Fruit fly (Drosophila melanogaster) whole organism, embryonic: Measurements from ENCODE around the gene CG10874.

Experiments
- Blimp-1 ChIP-seq: fragments of 200-800 bp; sonication (Bioruptor generic); optimal IDR thresholded peaks from 3 replicates; lab custom pipeline; 2018; ENCODE audit warnings: missing biosample characterization, missing genetic modification characterization, mild to moderate bottlenecking, moderate library complexity, missing genetic modification reagents
- CG12219 ChIP-seq: fragments of 200-800 bp; sonication (Bioruptor generic); optimal IDR thresholded peaks from 3 replicates; lab custom pipeline; 2018; ENCODE audit warnings: missing biosample characterization, mild to moderate bottlenecking, missing genetic modification characterization
- CG14965 ChIP-seq: fragments of 200-800 bp; sonication (Bioruptor generic); optimal IDR thresholded peaks from 2 replicates; lab custom pipeline; 2016; ENCODE audit warnings: missing biosample characterization, missing genetic modification characterization, borderline replicate concordance
- CG17568 ChIP-seq: fragments of 200-800 bp; sonication (Bioruptor generic); optimal IDR thresholded peaks from 2 replicates; lab custom pipeline; 2018; ENCODE audit warnings: missing biosample characterization, mild to moderate bottlenecking, missing genetic modification characterization, moderate library complexity
- CG18619 ChIP-seq: fragments of 200-800 bp; sonication (Bioruptor generic); optimal IDR thresholded peaks from 3 replicates; lab custom pipeline; 2017; ENCODE audit warnings: missing biosample characterization, mild to moderate bottlenecking, missing genetic modification characterization
- CG2116 ChIP-seq: fragments of 200-800 bp; sonication (Bioruptor generic); optimal IDR thresholded peaks from 3 replicates; lab custom pipeline; 2018; ENCODE audit warnings: missing biosample characterization, mild to moderate bottlenecking, missing genetic modification characterization
- CG3281 ChIP-seq: fragments of 200-800 bp; sonication (Bioruptor generic); optimal IDR thresholded peaks from 3 replicates; lab custom pipeline; 2017; ENCODE audit warnings: missing biosample characterization, mild to moderate bottlenecking, missing genetic modification characterization
- CG34224 ChIP-seq: fragments of 200-800 bp; sonication (Bioruptor generic); IDR thresholded peaks from 3 replicates; pipeline ENCODE4 v1.3.6; 2022; ENCODE audit warnings: missing biosample characterization, missing genetic modification characterization; ENCODE audit not compliant: partially characterized antibody
- CG34376 ChIP-seq: fragments of 200-800 bp; sonication (Bioruptor generic); optimal IDR thresholded peaks from 2 replicates; lab custom pipeline; 2018; ENCODE audit warnings: missing biosample characterization, mild to moderate bottlenecking, missing genetic modification characterization
- CG34422 ChIP-seq: fragments of 200-800 bp; sonication (Bioruptor generic); IDR thresholded peaks from 3 replicates; pipeline ENCODE4 v1.3.6; 2022; ENCODE audit warnings: missing biosample characterization, missing genetic modification characterization
- CG4617 ChIP-seq: fragments of 200-800 bp; sonication (Bioruptor generic); optimal IDR thresholded peaks from 3 replicates; lab custom pipeline; 2016; ENCODE audit warnings: missing biosample characterization, missing genetic modification characterization, borderline replicate concordance
- CG4854 ChIP-seq: fragments of 200-800 bp; sonication (Bioruptor generic); optimal IDR thresholded peaks from 2 replicates; lab custom pipeline; 2016; ENCODE audit warnings: missing biosample characterization, missing genetic modification characterization, inconsistent platforms
- CG5180 ChIP-seq: fragments of 200-800 bp; sonication (Bioruptor generic); optimal IDR thresholded peaks from 3 replicates; lab custom pipeline; 2017; ENCODE audit warnings: missing biosample characterization, missing genetic modification characterization, mild to moderate bottlenecking, moderate library complexity, missing genetic modification reagents
- CG9215 ChIP-seq: fragments of 200-800 bp; sonication (Bioruptor generic); IDR thresholded peaks from 2 replicates; pipeline ENCODE4 v1.3.6; 2022; ENCODE audit warnings: missing biosample characterization, missing genetic modification characterization
- Eip74EF ChIP-seq, 2 experiments: fragments of 200-800 bp in 1 of 2; fragments of >200 bp in 1 of 2; sonication (Bioruptor generic) in 1 of 2; optimal IDR thresholded peaks; 2 replicates each; lab custom pipeline; 2017 to 2019; ENCODE audit warnings: missing biosample characterization in 2 of 2, missing genetic modification characterization in 2 of 2, mild to moderate bottlenecking in 1 of 2, moderate library complexity in 1 of 2
- H2.0 ChIP-seq: fragments of 200-800 bp; sonication (Bioruptor generic); IDR thresholded peaks from 2 replicates; pipeline ENCODE4 v1.3.6; 2022; ENCODE audit warnings: missing biosample characterization, missing genetic modification characterization
- HHEX ChIP-seq: fragments of 200-800 bp; sonication (Bioruptor generic); optimal IDR thresholded peaks from 3 replicates; lab custom pipeline; 2017; ENCODE audit warnings: missing biosample characterization, mild to moderate bottlenecking, missing genetic modification characterization, missing genetic modification reagents
- Hmx ChIP-seq: fragments of 200-800 bp; sonication (Bioruptor generic); optimal IDR thresholded peaks from 2 replicates; lab custom pipeline; 2016; ENCODE audit warnings: missing biosample characterization, missing genetic modification characterization
- Hr51 ChIP-seq, 2 experiments: fragments of 200-800 bp; sonication (Bioruptor generic); optimal IDR thresholded peaks; 2 replicates in 1 of 2; 3 replicates in 1 of 2; lab custom pipeline; 2016 to 2018; ENCODE audit warnings: missing biosample characterization in 2 of 2, missing genetic modification characterization in 2 of 2, mild to moderate bottlenecking in 1 of 2, moderate library complexity in 1 of 2
- Nf-YA ChIP-seq: fragments of 200-800 bp; sonication (Bioruptor generic); IDR thresholded peaks from 2 replicates; pipeline ENCODE4 v1.3.6; 2022; ENCODE audit warnings: missing biosample characterization, missing genetic modification characterization
- Nf-YC ChIP-seq: fragments of 200-800 bp; optimal IDR thresholded peaks from 3 replicates; lab custom pipeline; 2019; ENCODE audit warnings: missing biosample characterization, mild to moderate bottlenecking, missing genetic modification characterization, moderate library complexity
- Opbp ChIP-seq: fragments of 200-800 bp; sonication (Bioruptor generic); IDR thresholded peaks from 3 replicates; pipeline ENCODE4 v1.3.6; 2022; ENCODE audit warnings: missing biosample characterization, missing genetic modification characterization; ENCODE audit not compliant: partially characterized antibody
- Ravus ChIP-seq: fragments of 200-800 bp; sonication (Bioruptor generic); IDR thresholded peaks from 2 replicates; pipeline ENCODE4 v1.3.6; 2022; ENCODE audit warnings: missing biosample characterization, missing genetic modification characterization
- Sox102F ChIP-seq: fragments of 200-800 bp; sonication (Bioruptor generic); optimal IDR thresholded peaks from 2 replicates; lab custom pipeline; 2018; ENCODE audit warnings: missing biosample characterization, mild to moderate bottlenecking, missing genetic modification characterization, moderate library complexity
- Stat92E ChIP-seq, 3 experiments: fragments of >200 bp in 2 of 3; fragments of 200-800 bp in 1 of 3; sonication (Bioruptor generic) in 1 of 3; optimal IDR thresholded peaks; 2 replicates each; lab custom pipeline; 2017 to 2019; ENCODE audit warnings: missing biosample characterization in 3 of 3, missing genetic modification characterization in 3 of 3, mild to moderate bottlenecking in 1 of 3, moderate library complexity in 1 of 3
- TFAM ChIP-seq: fragments of 200-800 bp; sonication (Bioruptor generic); optimal IDR thresholded peaks from 2 replicates; lab custom pipeline; 2017; ENCODE audit warnings: missing biosample characterization, missing genetic modification characterization, inconsistent platforms
- Trl ChIP-seq, 3 experiments: fragments of >200 bp in 2 of 3; fragments of 200-800 bp in 1 of 3; sonication (Bioruptor generic) in 1 of 3; optimal IDR thresholded peaks; 2 replicates in 1 of 3; 3 replicates in 2 of 3; lab custom pipeline; 2016 to 2017; ENCODE audit warnings: missing biosample characterization in 1 of 3, missing genetic modification characterization in 1 of 3
- YL-1 ChIP-seq: fragments of 200-800 bp; sonication (Bioruptor generic); optimal IDR thresholded peaks from 3 replicates; lab custom pipeline; 2017; ENCODE audit warnings: missing biosample characterization, mild to moderate bottlenecking, missing genetic modification characterization
- bbx ChIP-seq: fragments of 200-800 bp; sonication (Bioruptor generic); IDR thresholded peaks from 2 replicates; pipeline ENCODE4 v1.3.6; 2022; ENCODE audit warnings: missing biosample characterization, missing genetic modification characterization; ENCODE audit not compliant: partially characterized antibody
- chinmo ChIP-seq: fragments of 200-800 bp; sonication (Bioruptor generic); IDR thresholded peaks from 4 replicates; pipeline ENCODE4 v1.3.6; 2022; ENCODE audit warnings: missing biosample characterization, missing genetic modification characterization; ENCODE audit not compliant: partially characterized antibody
- crol ChIP-seq: fragments of 200-800 bp; sonication (Bioruptor generic); IDR thresholded peaks from 2 replicates; pipeline ENCODE4 v1.3.6; 2022; ENCODE audit warnings: missing biosample characterization, missing genetic modification characterization
- dati ChIP-seq: fragments of 200-800 bp; sonication (Bioruptor generic); IDR thresholded peaks from 2 replicates; pipeline ENCODE4 v1.3.6; 2022; ENCODE audit warnings: missing biosample characterization, missing genetic modification characterization
- ems ChIP-seq: fragments of 200-800 bp; sonication (Bioruptor generic); optimal IDR thresholded peaks from 3 replicates; lab custom pipeline; 2016; ENCODE audit warnings: missing biosample characterization, missing genetic modification characterization
- ewg ChIP-seq: fragments of 200-800 bp; sonication (Bioruptor generic); optimal IDR thresholded peaks from 3 replicates; lab custom pipeline; 2017; ENCODE audit warnings: mild to moderate bottlenecking, missing biosample characterization, missing genetic modification reagents, missing genetic modification characterization
- gfzf ChIP-seq: fragments of 200-800 bp; sonication (Bioruptor generic); optimal IDR thresholded peaks from 2 replicates; lab custom pipeline; 2016; ENCODE audit warnings: missing biosample characterization, mild to moderate bottlenecking, missing genetic modification characterization, moderate library complexity
- gsb ChIP-seq: fragments of 200-800 bp; sonication (Bioruptor generic); IDR thresholded peaks from 2 replicates; pipeline ENCODE4 v1.3.6; 2022; ENCODE audit warnings: missing biosample characterization, missing genetic modification characterization
- gsb-n ChIP-seq: fragments of 200-800 bp; sonication (Bioruptor generic); optimal IDR thresholded peaks from 3 replicates; lab custom pipeline; 2018; ENCODE audit warnings: missing biosample characterization, mild to moderate bottlenecking, missing genetic modification characterization
- nau ChIP-seq: fragments of 200-800 bp; sonication (Bioruptor generic); optimal IDR thresholded peaks from 3 replicates; lab custom pipeline; 2017; ENCODE audit warnings: missing biosample characterization, mild to moderate bottlenecking, missing genetic modification characterization, missing genetic modification reagents
- pfk ChIP-seq: fragments of 200-800 bp; sonication (Bioruptor generic); optimal IDR thresholded peaks from 2 replicates; lab custom pipeline; 2018; ENCODE audit warnings: missing biosample characterization, mild to moderate bottlenecking, missing genetic modification characterization, moderate library complexity
- pho ChIP-seq: fragments of 200-800 bp; sonication (Bioruptor generic); optimal IDR thresholded peaks from 2 replicates; lab custom pipeline; 2016; ENCODE audit warnings: missing biosample characterization, missing genetic modification characterization
- row ChIP-seq: fragments of 200-800 bp; sonication (Bioruptor generic); IDR thresholded peaks from 3 replicates; pipeline ENCODE4 v1.3.6; 2022; ENCODE audit warnings: missing biosample characterization, missing genetic modification characterization
- sc ChIP-seq, 3 experiments: fragments of >200 bp in 2 of 3; fragments of 200-800 bp in 1 of 3; sonication (Bioruptor generic) in 1 of 3; optimal IDR thresholded peaks; 2 replicates in 2 of 3; 3 replicates in 1 of 3; lab custom pipeline; 2017; ENCODE audit warnings: mild to moderate bottlenecking in 1 of 3, missing biosample characterization in 1 of 3, missing genetic modification characterization in 1 of 3, missing genetic modification reagents in 1 of 3
- sim ChIP-seq: fragments of 200-800 bp; sonication (Bioruptor generic); IDR thresholded peaks from 2 replicates; pipeline ENCODE4 v1.3.6; 2022; ENCODE audit warnings: missing biosample characterization, missing genetic modification characterization
- sisA ChIP-seq: fragments of 200-800 bp; sonication (Bioruptor generic); IDR thresholded peaks from 2 replicates; pipeline ENCODE4 v1.3.6; 2022; ENCODE audit warnings: missing biosample characterization, missing genetic modification characterization
- slbo ChIP-seq: fragments of 200-800 bp; sonication (Bioruptor generic); IDR thresholded peaks from 2 replicates; pipeline ENCODE4 v1.3.6; 2022; ENCODE audit warnings: missing biosample characterization, missing genetic modification characterization
- slp2 ChIP-seq: fragments of 200-800 bp; sonication (Bioruptor generic); optimal IDR thresholded peaks from 2 replicates; lab custom pipeline; 2016; ENCODE audit warnings: missing biosample characterization, missing genetic modification characterization
- sqz ChIP-seq: fragments of 200-800 bp; sonication (Bioruptor generic); optimal IDR thresholded peaks from 3 replicates; lab custom pipeline; 2018; ENCODE audit warnings: missing biosample characterization, mild to moderate bottlenecking, missing genetic modification characterization
- sug ChIP-seq: fragments of 200-800 bp; optimal IDR thresholded peaks from 2 replicates; lab custom pipeline; 2019; ENCODE audit warnings: missing biosample characterization, mild to moderate bottlenecking, missing genetic modification characterization, moderate library complexity
- tup ChIP-seq: fragments of 200-800 bp; sonication (Bioruptor generic); optimal IDR thresholded peaks from 2 replicates; lab custom pipeline; 2016; ENCODE audit warnings: missing biosample characterization, mild to moderate bottlenecking, missing genetic modification characterization, moderate library complexity

CG10874 gene

DNA sequence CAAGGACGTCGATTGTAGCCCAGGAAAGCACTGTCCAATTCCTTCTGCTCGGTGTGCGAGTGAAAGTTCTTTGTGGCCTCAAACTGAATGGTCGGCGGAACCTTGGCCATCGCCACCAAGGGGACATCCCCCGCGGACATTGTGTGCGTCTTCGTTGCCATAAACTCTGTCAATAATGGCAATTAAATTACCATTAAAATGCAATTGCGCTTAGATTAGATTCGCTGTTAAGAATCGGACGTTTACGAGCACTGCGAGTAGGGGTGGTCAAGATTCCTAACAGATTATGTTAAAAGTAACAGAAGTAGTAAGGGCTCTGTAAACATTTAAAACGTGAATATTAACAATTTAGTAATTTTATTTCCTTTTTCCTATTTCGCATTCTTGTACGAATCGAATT lies 23.9 kb upstream of the CG10874 start, which contains the start of gene daed (continued):
- TF ChIP-seq CG17568 (GFP tag; lab: Kevin White, UChicago) (peak; percentile 84), CG12219 (no peak), bbx (GFP tag; lab: Robert Waterston, UW) (no peak), CG34224 (GFP tag; lab: Robert Waterston, UW) (0 out of 3 replicates have a peak, but pooled peaks have one; percentile 28), Eip74EF (GFP tag; optimal IDR thresholded peaks at IDR 0.05; lab: Kevin White, UChicago) (no peak), gsb (GFP tag; lab: Robert Waterston, UW) (no peak), CG34422 (GFP tag; lab: Robert Waterston, UW) (no peak), chinmo (GFP tag; lab: Robert Waterston, UW) (0 out of 4 replicates have a peak, but pooled peaks have one; percentile 10), Blimp-1 (GFP tag; lab: Kevin White, UChicago) (no peak), Hr51 (GFP tag; optimal IDR thresholded peaks at IDR 0.05; lab: Kevin White, UChicago) (no peak), Nf-YA (GFP tag; lab: Robert Waterston, UW) (no peak), CG2116 (GFP tag; lab: Kevin White, UChicago) (no peak), sc (optimal IDR thresholded peaks at IDR 0.05; lab: Kevin White, UChicago) (no peak), sc (GFP tag; optimal IDR thresholded peaks at IDR 0.05; lab: Kevin White, UChicago) (no peak), Ravus (GFP tag; lab: Robert Waterston, UW) (no peak), Trl (optimal IDR thresholded peaks at IDR 0.05; lab: Kevin White, UChicago) (no peak), Trl (GFP tag; optimal IDR thresholded peaks at IDR 0.05; lab: Kevin White, UChicago) (no peak), Nf-YC (tag; lab: Kevin White, UChicago) (no peak), slp2 (GFP tag; lab: Kevin White, UChicago) (no peak), Stat92E (GFP tag; optimal IDR thresholded peaks at IDR 0.05; lab: Kevin White, UChicago) (no peak), YL-1 (no peak), sim (GFP tag; lab: Robert Waterston, UW) (no peak), CG4854 (GFP tag; lab: Kevin White, UChicago) (no peak), CG9215 (GFP tag; lab: Robert Waterston, UW) (no peak), CG4617 (GFP tag; lab: Kevin White, UChicago) (peak; percentile 29), row (GFP tag; lab: Robert Waterston, UW) (no peak), CG18619 (GFP tag; lab: Kevin White, UChicago) (no peak), CG3281 (GFP tag; lab: Kevin White, UChicago) (no peak), Opbp (no peak), tup (GFP tag; lab: Kevin White, UChicago) (no peak), Hmx (GFP tag; lab: Kevin White, UChicago) (no peak), ewg (GFP tag; lab: Kevin White, UChicago) (no peak), Sox102F (GFP tag; lab: Kevin White, UChicago) (no peak), gsb-n (tag; lab: Kevin White, UChicago) (peak; percentile 69), gfzf (GFP tag; lab: Kevin White, UChicago) (no peak), pfk (GFP tag; lab: Kevin White, UChicago) (no peak), dati (GFP tag; lab: Robert Waterston, UW) (no peak), CG5180 (no peak), H2.0 (GFP tag; lab: Robert Waterston, UW) (no peak), ems (no peak), crol (GFP tag; lab: Robert Waterston, UW) (no peak), sqz (no peak), sisA (GFP tag; lab: Robert Waterston, UW) (no peak), CG14965 (GFP tag; lab: Kevin White, UChicago) (no peak), slbo (no peak), CG34376 (GFP tag; lab: Kevin White, UChicago) (peak; percentile 2), pho (no peak), nau (GFP tag; lab: Kevin White, UChicago) (no peak), HHEX (no peak), sug (no peak), TFAM (GFP tag; lab: Kevin White, UChicago) (no peak)
